Worm (Caenorhabditis elegans) whole organism, early embryonic: Measurements from ENCODE around the gene cgt-3.

Source experiments
- F13C5.2 ChIP-seq: sonication (generic microtip); optimal IDR thresholded peaks from 2 replicates; lab custom pipeline; 2017; ENCODE audit warnings: mild to moderate bottlenecking, missing genetic modification characterization, inconsistent platforms, missing compliant biosample characterization
- hmbx-1 ChIP-seq: sonication (generic microtip); optimal IDR thresholded peaks from 2 replicates; lab custom pipeline; 2016; ENCODE audit warnings: mild to moderate bottlenecking, missing genetic modification characterization, missing compliant biosample characterization
- tbx-11 ChIP-seq: fragments of 200-800 bp; sonication (Bioruptor generic); IDR thresholded peaks from 2 replicates; pipeline ENCODE4 v1.3.6; 2022; ENCODE audit warnings: missing genetic modification characterization, missing compliant biosample characterization

DNA sequence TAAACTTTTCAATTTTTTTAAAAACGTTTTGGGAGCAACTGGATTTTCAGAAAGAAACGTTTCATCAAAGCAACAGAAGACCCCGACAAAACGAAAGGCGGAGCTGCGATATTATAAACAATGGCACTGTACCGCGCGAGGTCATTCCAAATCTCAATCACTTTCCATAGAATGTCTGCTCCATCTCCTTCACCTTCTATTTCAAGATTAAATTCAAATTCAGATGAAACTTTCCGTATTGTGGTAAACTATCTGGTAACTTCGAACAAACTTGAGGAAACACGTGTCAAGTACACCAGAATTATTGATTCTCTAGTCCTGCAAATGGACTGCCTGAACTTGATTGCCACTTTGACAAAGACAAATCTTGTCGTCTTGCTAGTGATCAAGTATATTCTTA, 29.7 kb downstream of the cgt-3 start, which contains the start of gene F28B12.6:
- TF ChIP-seq F13C5.2 (no peak), tbx-11 (GFP tag; lab: Robert Waterston, UW) (no peak), hmbx-1 (tag; lab: Kevin White, UChicago) (no peak)
